Worm (Caenorhabditis elegans): ENCODE data around the gene Y57E12AL.6.

Gene Y57E12AL.6

DNA sequence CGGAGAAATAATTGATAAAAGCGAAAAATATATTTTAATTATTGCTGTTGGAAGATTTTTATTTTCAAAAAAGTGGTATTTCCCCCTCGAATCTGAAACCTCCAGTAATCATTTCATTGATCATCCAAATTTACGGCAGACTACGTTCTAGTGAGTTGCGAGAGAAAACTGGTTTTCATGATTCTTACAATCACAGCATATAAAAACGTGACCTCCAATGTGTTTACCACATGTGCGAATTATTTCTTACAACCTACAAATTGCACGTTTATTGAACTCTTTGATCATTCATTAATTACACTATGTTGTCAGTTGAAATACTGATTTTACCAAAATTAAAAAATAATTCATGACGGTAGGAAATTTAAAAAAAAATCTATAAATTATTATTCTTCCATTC is 28.9 kb upstream of the Y57E12AL.6 start:
- TF ChIP-seq sox-4 (tag; optimal IDR thresholded peaks at IDR 0.05) (no peak), ceh-14 (tag; optimal IDR thresholded peaks at IDR 0.05) (no peak), pqm-1 (tag; optimal IDR thresholded peaks at IDR 0.05) (no peak), ttx-3 (tag; optimal IDR thresholded peaks at IDR 0.05) (no peak), F13H6.1 (tag; optimal IDR thresholded peaks at IDR 0.05) (no peak)

DNA sequence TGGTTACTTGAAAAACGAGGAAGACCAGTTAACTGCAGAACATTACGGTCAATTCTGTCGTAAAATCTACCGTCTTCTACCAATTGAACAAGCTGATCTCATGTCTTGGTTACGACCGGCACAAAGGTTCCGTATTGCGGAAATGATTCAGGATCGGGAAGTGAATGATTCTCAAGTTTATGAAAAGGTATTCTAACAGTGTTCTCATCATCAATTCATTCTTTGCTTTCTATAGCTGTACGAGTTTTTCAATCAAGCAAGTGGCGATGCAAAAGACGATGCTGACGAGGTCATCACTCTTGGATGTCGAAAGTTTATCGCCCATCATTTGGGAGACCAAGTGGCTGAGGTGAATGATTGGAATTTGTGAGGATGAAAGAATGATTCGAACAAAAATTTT is 27.1 kb upstream of the Y57E12AL.6 start:
- TF ChIP-seq ceh-45 (GFP tag; IDR thresholded peaks at IDR 0.05) = no peak
- no peak for TF ChIP-seq F13H6.1 (tag; optimal IDR thresholded peaks at IDR 0.05)
- TF ChIP-seq sox-2 (GFP tag; IDR thresholded peaks at IDR 0.05) = no peak
- no peak for TF ChIP-seq pha-2 (tag; optimal IDR thresholded peaks at IDR 0.05)
- TF ChIP-seq ceh-9 (tag; optimal IDR thresholded peaks at IDR 0.05) = no peak
- no peak for TF ChIP-seq pqm-1 (tag; optimal IDR thresholded peaks at IDR 0.05)
- TF ChIP-seq ttx-3 (tag; optimal IDR thresholded peaks at IDR 0.05) = no peak
- TF ChIP-seq tbx-7 (tag; optimal IDR thresholded peaks at IDR 0.05) = no peak
- TF ChIP-seq sdc-2 (tag; optimal IDR thresholded peaks at IDR 0.05) = no peak
- no peak for TF ChIP-seq rnt-1 (tag; optimal IDR thresholded peaks at IDR 0.05)
- TF ChIP-seq lim-6 (tag; optimal IDR thresholded peaks at IDR 0.05) = no peak
- TF ChIP-seq K02D7.2 (tag; optimal IDR thresholded peaks at IDR 0.05) = no peak
- TF ChIP-seq ref-2 (tag; optimal IDR thresholded peaks at IDR 0.05) = no peak
- no peak for TF ChIP-seq ceh-30 (tag; optimal IDR thresholded peaks at IDR 0.05)
- no peak for TF ChIP-seq che-1 (tag; optimal IDR thresholded peaks at IDR 0.05)
- TF ChIP-seq hlh-15 (tag; optimal IDR thresholded peaks at IDR 0.05) = no peak

DNA sequence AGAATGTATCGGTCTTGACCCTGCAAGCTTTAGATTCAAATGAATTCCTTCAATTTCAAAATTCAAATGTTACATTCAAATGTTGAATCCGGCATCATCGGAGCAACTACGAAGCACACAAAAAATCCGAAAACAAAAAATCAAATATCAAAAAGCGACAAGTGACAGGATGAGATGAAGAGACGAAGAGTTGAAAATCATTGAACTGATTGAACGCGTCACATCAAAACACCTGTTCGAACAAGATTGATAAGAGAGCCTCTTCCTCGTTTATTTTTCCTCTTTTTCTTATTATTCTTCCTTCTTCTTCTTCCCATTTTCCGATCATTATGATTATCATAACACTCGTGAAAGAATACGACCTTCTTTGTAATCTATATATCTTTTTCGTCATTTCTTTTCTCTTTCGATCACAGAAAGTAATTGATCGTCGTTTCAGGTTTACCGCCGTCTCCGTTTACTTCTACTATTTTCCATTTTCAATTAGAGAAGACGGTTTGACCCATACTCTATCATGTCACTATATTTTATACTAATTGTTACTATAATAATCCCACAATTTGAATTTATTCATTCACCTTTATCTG is 25.3 kb upstream of the Y57E12AL.6 start, which contains the start of gene VC5.2:
Gene VC5.2 (plus strand): TSS at position 439 of the 587 bp plus-strand sequence.
- peak; percentile 72 for TF ChIP-seq unc-55 (GFP tag; optimal IDR thresholded peaks at IDR 0.05)
- no peak for TF ChIP-seq ceh-2 (tag; optimal IDR thresholded peaks at IDR 0.05)
- TF ChIP-seq zip-5 (tag; optimal IDR thresholded peaks at IDR 0.05) = no peak

DNA sequence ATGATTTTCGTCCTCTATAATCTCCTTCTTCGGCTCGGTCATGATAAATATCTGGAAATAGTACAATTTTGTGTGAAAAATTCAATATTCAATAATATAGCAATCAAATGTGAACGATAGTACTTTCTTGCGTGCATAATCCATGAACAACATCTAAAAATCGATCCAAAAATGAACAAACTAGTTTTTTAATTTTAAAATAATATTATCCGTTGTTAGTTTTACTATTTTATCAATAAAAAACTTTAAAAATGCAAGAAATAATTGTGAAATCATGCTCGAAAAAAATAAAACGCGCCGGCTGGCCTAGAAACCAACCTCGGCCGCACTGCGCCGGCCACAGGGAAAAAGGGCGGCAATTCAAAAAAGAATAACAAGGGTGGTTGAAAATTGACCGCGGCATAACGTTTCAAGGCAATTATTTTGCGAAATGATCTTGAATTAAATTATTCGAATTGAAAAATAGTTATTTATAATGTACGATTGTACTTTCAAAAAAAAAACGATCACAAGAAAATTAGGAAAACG is 24.4 kb upstream of the Y57E12AL.6 start, which contains the start of gene mys-1:
Gene mys-1 (minus strand): TSS at position 51 of the 528 bp plus-strand sequence.
- TF ChIP-seq pag-3 (tag; optimal IDR thresholded peaks at IDR 0.05; ENCODE audit: borderline replicate concordance) (no peak), ceh-6 (GFP tag; optimal IDR thresholded peaks at IDR 0.05) (no peak), elt-4 (tag; optimal IDR thresholded peaks at IDR 0.05) (no peak), pqm-1 (tag; optimal IDR thresholded peaks at IDR 0.05) (peak; percentile 63), unc-42 (tag; optimal IDR thresholded peaks at IDR 0.05) (peak; percentile 30), ceh-22 (tag; optimal IDR thresholded peaks at IDR 0.05) (no peak), rnt-1 (tag; optimal IDR thresholded peaks at IDR 0.05) (peak; percentile 42), ets-4 (tag; optimal IDR thresholded peaks at IDR 0.05) (peak; percentile 89), mec-3 (tag; optimal IDR thresholded peaks at IDR 0.05; ENCODE audit: borderline replicate concordance) (peak; percentile 72), ceh-24 (tag; optimal IDR thresholded peaks at IDR 0.05) (no peak), ztf-16 (tag; optimal IDR thresholded peaks at IDR 0.05) (peak; percentile 27), tbx-2 (tag; optimal IDR thresholded peaks at IDR 0.05) (peak; percentile 86), C38D4.7 (GFP tag; optimal IDR thresholded peaks at IDR 0.05) (no peak), lin-11 (tag; optimal IDR thresholded peaks at IDR 0.05) (no peak), K02D7.2 (tag; optimal IDR thresholded peaks at IDR 0.05) (no peak), eyg-1 (tag; optimal IDR thresholded peaks at IDR 0.05) (peak; percentile 21), ceh-18 (tag; optimal IDR thresholded peaks at IDR 0.05) (no peak), hlh-6 (tag; optimal IDR thresholded peaks at IDR 0.05) (no peak), pros-1 (tag; optimal IDR thresholded peaks at IDR 0.05) (no peak), ceh-31 (tag; optimal IDR thresholded peaks at IDR 0.05) (peak; percentile 89), elt-2 (tag; optimal IDR thresholded peaks at IDR 0.05) (peak; percentile 38), sdc-2 (tag; optimal IDR thresholded peaks at IDR 0.05) (no peak), pha-2 (tag; optimal IDR thresholded peaks at IDR 0.05) (peak; percentile 36), tbx-7 (tag; optimal IDR thresholded peaks at IDR 0.05) (peak; percentile 81), madf-2 (tag; optimal IDR thresholded peaks at IDR 0.05) (no peak), T23F11.4 (GFP tag; optimal IDR thresholded peaks at IDR 0.05) (no peak), hlh-8 (tag; optimal IDR thresholded peaks at IDR 0.05) (peak; percentile 78), C08G9.2 (tag; optimal IDR thresholded peaks at IDR 0.05) (peak; percentile 92), nhr-232 (tag; optimal IDR thresholded peaks at IDR 0.05) (no peak), ceh-14 (tag; optimal IDR thresholded peaks at IDR 0.05) (peak; percentile 72), fkh-6 (tag; optimal IDR thresholded peaks at IDR 0.05) (no peak), ceh-2 (tag; optimal IDR thresholded peaks at IDR 0.05) (peak; percentile 88), ceh-34 (tag; optimal IDR thresholded peaks at IDR 0.05) (peak; percentile 58)
